Worm (Caenorhabditis elegans) whole organism, late embryonic: Measurements from ENCODE around the gene F22E5.6.

ENCODE experiments used
- ama-1 ChIP-seq: fragments of 150-350 bp; optimal IDR thresholded peaks from 2 replicates; lab custom pipeline; 2014
- ceh-48 ChIP-seq: sonication (generic microtip); optimal IDR thresholded peaks from 2 replicates; lab custom pipeline; 2016; ENCODE audit warnings: missing genetic modification characterization, inconsistent platforms, missing compliant biosample characterization
- ceh-6 ChIP-seq: fragments of 200-800 bp; sonication (Bioruptor generic); optimal IDR thresholded peaks from 2 replicates; lab custom pipeline; 2018; ENCODE audit warnings: mild to moderate bottlenecking, missing genetic modification characterization, missing compliant biosample characterization
- dmd-4 ChIP-seq: sonication (generic microtip); optimal IDR thresholded peaks from 2 replicates; lab custom pipeline; 2016; ENCODE audit warnings: borderline replicate concordance, missing genetic modification characterization, missing compliant biosample characterization
- fax-1 ChIP-seq: sonication (generic microtip); optimal IDR thresholded peaks from 2 replicates; lab custom pipeline; 2016; ENCODE audit warnings: missing genotype, missing genetic modification characterization, missing compliant biosample characterization
- hlh-30 ChIP-seq: sonication (generic microtip); optimal IDR thresholded peaks from 2 replicates; lab custom pipeline; 2017; ENCODE audit warnings: antibody characterized with exemption, missing genetic modification characterization, missing compliant biosample characterization; ENCODE audit not compliant: insufficient read depth
- nhr-11 ChIP-seq: fragments of 150-350 bp; optimal IDR thresholded peaks from 2 replicates; lab custom pipeline; 2014; ENCODE audit warnings: missing biosample characterization, missing genetic modification characterization
- pag-3 ChIP-seq: sonication (generic microtip); optimal IDR thresholded peaks from 2 replicates; lab custom pipeline; 2016; ENCODE audit warnings: missing compliant biosample characterization, missing genetic modification characterization, borderline replicate concordance
- pros-1 ChIP-seq: fragments of 150-350 bp; optimal IDR thresholded peaks from 2 replicates; lab custom pipeline; 2014; ENCODE audit warnings: missing biosample characterization, missing genetic modification reagents, missing genetic modification characterization
- sox-4 ChIP-seq: sonication (generic microtip); optimal IDR thresholded peaks from 2 replicates; lab custom pipeline; 2017; ENCODE audit warnings: mild to moderate bottlenecking, missing genetic modification characterization, inconsistent platforms, missing compliant biosample characterization
- unc-3 ChIP-seq, 2 experiments: fragments of 200-800 bp in 1 of 2; sonication (Bioruptor generic) in 1 of 2; sonication (generic microtip) in 1 of 2; conservative IDR thresholded peaks in 1 of 2; optimal IDR thresholded peaks in 1 of 2; 2 replicates each; pipeline versions ENCODE4 v1.3.6 to Lab custom; 2016 to 2022; ENCODE audit warnings: missing compliant biosample characterization in 2 of 2, missing genetic modification characterization in 2 of 2, missing genetic modification reagents in 1 of 2
- unc-86 ChIP-seq: sonication (generic microtip); optimal IDR thresholded peaks from 2 replicates; lab custom pipeline; 2016; ENCODE audit warnings: missing genetic modification characterization, missing compliant biosample characterization

- TF ChIP-seq pag-3 (tag; lab: Kevin White, UChicago) (no peak), ama-1 (lab: Kevin White, UChicago) (no peak), unc-3 (GFP tag; conservative IDR thresholded peaks at IDR 0.05; lab: Robert Waterston, UW) (no peak), unc-3 (tag; optimal IDR thresholded peaks at IDR 0.05; lab: Kevin White, UChicago) (no peak), dmd-4 (tag; lab: Kevin White, UChicago) (no peak), ceh-6 (GFP tag; lab: Kevin White, UChicago) (no peak), pros-1 (tag; lab: Kevin White, UChicago) (no peak), sox-4 (no peak), unc-86 (tag; lab: Kevin White, UChicago) (no peak), fax-1 (tag; lab: Kevin White, UChicago) (no peak), ceh-48 (tag; lab: Kevin White, UChicago) (no peak), nhr-11 (no peak), hlh-30 (tag; lab: Kevin White, UChicago) (no peak)
Measured at ce11 chrII:2628401-2628800, 21.2 kb upstream of the F22E5.6 start.
